Worm (Caenorhabditis elegans) whole organism, L4 larva: ENCODE results near the gene stt-3.

ENCODE experiments used
- ceh-20 ChIP-seq: fragments of 200-800 bp; sonication (Bioruptor generic); IDR thresholded peaks from 2 replicates; pipeline ENCODE4 v1.3.6; 2022; ENCODE audit warnings: missing genetic modification reagents, missing genetic modification characterization, missing compliant biosample characterization
- egl-43 ChIP-seq: fragments of 200-800 bp; sonication (Bioruptor generic); IDR thresholded peaks from 2 replicates; pipeline ENCODE4 v1.3.6; 2022; ENCODE audit warnings: missing genetic modification reagents, missing genetic modification characterization, missing compliant biosample characterization
- nhr-237 ChIP-seq: sonication (generic microtip); optimal IDR thresholded peaks from 2 replicates; lab custom pipeline; 2017; ENCODE audit warnings: missing biosample characterization, missing genetic modification characterization
- nhr-77 ChIP-seq: fragments of 150-350 bp; optimal IDR thresholded peaks from 2 replicates; lab custom pipeline; 2014; ENCODE audit warnings: missing biosample characterization, missing genetic modification characterization
- pqm-1 ChIP-seq: sonication (generic microtip); optimal IDR thresholded peaks from 2 replicates; lab custom pipeline; 2017; ENCODE audit warnings: missing biosample characterization, missing genetic modification characterization

DNA sequence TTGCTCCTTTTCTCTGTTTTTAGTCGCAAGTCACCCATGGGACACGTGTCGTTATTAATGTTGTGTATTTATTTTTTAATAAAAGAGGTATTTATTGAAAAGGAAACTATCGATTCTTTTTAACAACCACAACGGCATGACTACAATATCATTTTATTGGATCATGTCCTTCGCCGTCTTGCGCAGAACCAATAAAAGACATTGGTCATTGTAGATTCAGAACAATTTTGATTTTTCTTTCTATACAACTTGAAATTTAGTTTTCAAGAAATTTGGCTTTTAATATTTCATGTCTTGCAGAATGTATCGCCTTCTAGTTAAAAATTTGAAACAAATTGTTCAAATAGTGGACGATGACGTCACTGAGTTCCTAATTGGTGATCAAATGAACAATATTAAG, 3.1 kb downstream of the stt-3 start, which contains the start of gene amdh-1:
- no peak for TF ChIP-seq nhr-237 (tag; lab: Kevin White, UChicago)
- TF ChIP-seq nhr-77 (tag; lab: Kevin White, UChicago): no peak
- no peak for TF ChIP-seq ceh-20
- TF ChIP-seq egl-43 (GFP tag; lab: Robert Waterston, UW): no peak
- no peak for TF ChIP-seq pqm-1 (tag; lab: Kevin White, UChicago)
